Fruit fly (Drosophila melanogaster) whole organism: ENCODE measurements around the gene Atg2.

Experiments
- psq ChIP-seq: fragments of >200 bp; optimal IDR thresholded peaks from 2 replicates; lab custom pipeline; 2017
- usp ChIP-seq: fragments of >200 bp; optimal IDR thresholded peaks from 2 replicates; lab custom pipeline; 2017; ENCODE audit warnings: missing biosample characterization, missing genetic modification characterization, mixed read lengths

DNA sequence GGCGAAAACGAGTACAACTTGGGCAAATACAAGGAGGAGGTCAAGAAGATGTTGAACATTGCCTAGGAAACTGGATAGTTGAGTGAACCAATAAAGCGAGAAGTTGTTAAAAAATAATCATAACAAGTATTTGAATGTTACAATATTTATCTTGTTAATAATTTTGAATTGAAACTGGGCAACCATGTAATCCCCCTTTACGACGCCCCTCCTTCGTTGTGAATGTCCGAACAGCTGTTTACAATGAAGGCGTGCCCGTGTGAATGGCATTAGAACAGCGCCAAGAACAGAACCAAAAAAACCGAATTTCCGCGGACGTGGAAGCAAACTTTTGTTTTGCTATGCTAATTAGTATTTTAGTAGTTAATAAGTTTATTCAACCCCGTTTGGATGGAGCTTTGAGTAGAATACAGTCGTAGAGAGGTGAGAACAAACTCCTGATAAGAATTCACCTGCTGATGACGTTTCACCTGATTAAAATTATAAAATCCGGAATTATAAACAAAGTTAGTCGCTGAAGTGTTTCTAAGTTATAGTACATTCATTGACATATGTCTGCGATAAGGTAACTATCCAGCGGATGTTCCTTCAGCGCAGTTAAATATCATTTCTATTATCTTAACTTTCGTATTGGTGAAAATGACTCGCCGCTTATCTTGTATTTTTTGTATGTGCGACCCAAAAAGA lies 8.0 kb downstream of the Atg2 start, which contains the start of gene Pgant6:
- no peak for TF ChIP-seq usp (GFP tag; lab: Kevin White, UChicago)
- no peak for TF ChIP-seq psq (lab: Kevin White, UChicago)
